Worm (Caenorhabditis elegans): Measurements from ENCODE around the gene F17H10.1.

ce11 chrX:13108664-13109063 lies 3.6 kb downstream of the F17H10.1 start:
- TF ChIP-seq aptf-2 (GFP tag; conservative IDR thresholded peaks at IDR 0.05), result no peak
- no peak for TF ChIP-seq nfya-1 (tag; optimal IDR thresholded peaks at IDR 0.05; ENCODE audit: borderline replicate concordance, insufficient read depth)
- no peak for TF ChIP-seq let-607 (tag; optimal IDR thresholded peaks at IDR 0.05)
- TF ChIP-seq ama-1 (optimal IDR thresholded peaks at IDR 0.05), result peak; percentile 76
- TF ChIP-seq ama-1 (GFP tag; optimal IDR thresholded peaks at IDR 0.05), result no peak

Measured in whole organism, young adult.